Worm (Caenorhabditis elegans): ENCODE data around the gene F46B3.14.

DNA sequence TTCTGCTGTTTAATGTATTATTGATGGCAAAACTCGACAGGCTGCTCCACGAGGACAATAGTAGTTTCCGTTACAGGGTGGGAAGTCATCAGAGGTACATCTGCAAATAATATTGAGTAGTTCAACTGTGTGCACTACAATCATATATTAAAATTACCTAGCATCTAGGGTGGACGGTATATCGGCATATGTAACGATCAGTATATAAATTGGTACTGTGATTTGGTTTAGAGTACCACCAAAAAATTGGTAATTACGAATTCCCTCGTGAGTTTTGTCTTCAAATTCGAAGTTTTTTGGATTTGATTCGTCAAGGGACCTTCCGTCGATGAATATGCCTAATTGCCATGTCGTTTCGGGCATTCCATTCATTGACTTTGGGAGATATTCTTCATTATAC is 5.7 kb upstream of the F46B3.14 start, which contains the start of gene ttr-13:
- no peak for TF ChIP-seq T22C8.4 (GFP tag; IDR thresholded peaks at IDR 0.05)
- no peak for TF ChIP-seq ztf-29 (GFP tag; IDR thresholded peaks at IDR 0.05)
- no peak for TF ChIP-seq flt-1 (GFP tag; IDR thresholded peaks at IDR 0.05)
- TF ChIP-seq med-1 (GFP tag; optimal IDR thresholded peaks at IDR 0.05; ENCODE audit: insufficient read depth), result no peak
- TF ChIP-seq cog-1 (tag; optimal IDR thresholded peaks at IDR 0.05), result no peak
- no peak for TF ChIP-seq ref-1 (GFP tag; conservative IDR thresholded peaks at IDR 0.05)
- TF ChIP-seq ztf-23 (GFP tag; IDR thresholded peaks at IDR 0.05), result no peak

All from whole organism, midembryonic.